Worm (Caenorhabditis elegans) whole organism, midembryonic: ENCODE results near the gene fipr-12.

Experiments used
- T22C8.4 ChIP-seq: fragments of 200-800 bp; sonication (Bioruptor generic); IDR thresholded peaks from 2 replicates; pipeline ENCODE4 v1.3.6; 2022; ENCODE audit warnings: missing genetic modification characterization, missing compliant biosample characterization
- flt-1 ChIP-seq: fragments of 200-800 bp; sonication (Bioruptor generic); IDR thresholded peaks from 2 replicates; pipeline ENCODE4 v1.3.6; 2022; ENCODE audit warnings: missing genetic modification characterization, missing compliant biosample characterization
- klf-2 ChIP-seq: fragments of 200-800 bp; sonication (Bioruptor generic); conservative IDR thresholded peaks from 2 replicates; pipeline ENCODE4 v1.3.6; 2022; ENCODE audit warnings: missing genetic modification reagents, missing genetic modification characterization, missing compliant biosample characterization

DNA sequence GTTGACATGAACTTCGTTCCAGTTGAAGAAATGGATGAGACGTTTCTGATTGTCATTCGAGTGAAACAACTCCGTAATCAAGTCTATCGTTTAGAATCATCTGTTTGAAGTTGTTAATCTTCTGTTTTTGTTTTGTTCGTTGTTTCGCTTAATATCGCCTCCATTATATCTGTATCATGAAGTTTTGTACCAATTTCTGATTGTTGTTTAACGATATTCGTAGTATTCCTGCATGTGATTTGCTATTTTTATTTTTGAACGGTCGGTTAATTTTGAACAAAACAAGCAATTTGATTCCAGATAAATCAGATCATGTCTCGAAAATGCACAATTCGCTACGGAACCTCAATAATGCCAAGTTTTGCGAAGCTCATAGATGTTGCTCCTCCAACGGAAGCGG, 39.4 kb downstream of the fipr-12 start, which contains the start of gene C27H6.9:
- TF ChIP-seq T22C8.4, result no peak
- TF ChIP-seq flt-1, result no peak
- TF ChIP-seq klf-2 (GFP tag; lab: Robert Waterston, UW), result no peak
